Worm (Caenorhabditis elegans): ENCODE measurements around the gene T20D4.11.
"Not testable (repeated sequence)": the region's sequence is repeated elsewhere in the genome, so short reads cannot be mapped to it uniquely, and the experiment has no call there.

Gene T20D4.11

ce11 chrV:3398314-3398713, at the start of gene T20D4.11:
TSS of gene T20D4.11 (plus strand) at chrV:3398690.
- no peak for TF ChIP-seq unc-62 (GFP tag; optimal IDR thresholded peaks at IDR 0.05)

ce11 chrV:3349877-3350276, 48.6 kb upstream of the T20D4.11 start, which contains the start of gene C17B7.15:
TSS of gene C17B7.15 (plus strand) at chrV:3350177.
- no peak for TF ChIP-seq unc-62 (GFP tag; optimal IDR thresholded peaks at IDR 0.05)

ce11 chrV:3351266-3351665, 47.2 kb upstream of the T20D4.11 start, which contains the start of gene str-63:
TSS of gene str-63 (plus strand) at chrV:3351566.
- no peak for TF ChIP-seq unc-62 (GFP tag; optimal IDR thresholded peaks at IDR 0.05)

DNA sequence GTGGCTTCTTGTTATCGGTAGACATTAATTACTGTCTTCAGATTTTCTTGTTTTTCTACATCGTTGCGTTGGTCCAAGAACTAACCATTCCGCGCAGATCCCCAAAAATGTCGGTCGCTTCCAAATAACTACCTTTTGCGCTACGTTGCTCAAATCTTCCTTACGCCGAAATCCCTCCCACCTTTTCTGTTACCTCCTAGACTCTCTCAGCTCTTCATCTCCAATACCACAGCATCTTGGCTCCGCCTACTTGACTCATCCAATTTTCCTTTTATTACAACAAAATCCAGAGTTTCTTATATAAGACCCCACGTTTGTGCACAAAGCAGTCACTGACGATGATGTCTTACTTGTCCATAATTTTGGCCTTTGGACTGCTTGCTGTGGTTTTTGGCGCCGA, 45.6 kb upstream of the T20D4.11 start, which contains the start of gene C17B7.12:
Gene C17B7.12 (plus strand): TSS at position 301 of the 400 bp plus-strand sequence.
- no peak for TF ChIP-seq unc-62 (GFP tag; optimal IDR thresholded peaks at IDR 0.05)

DNA sequence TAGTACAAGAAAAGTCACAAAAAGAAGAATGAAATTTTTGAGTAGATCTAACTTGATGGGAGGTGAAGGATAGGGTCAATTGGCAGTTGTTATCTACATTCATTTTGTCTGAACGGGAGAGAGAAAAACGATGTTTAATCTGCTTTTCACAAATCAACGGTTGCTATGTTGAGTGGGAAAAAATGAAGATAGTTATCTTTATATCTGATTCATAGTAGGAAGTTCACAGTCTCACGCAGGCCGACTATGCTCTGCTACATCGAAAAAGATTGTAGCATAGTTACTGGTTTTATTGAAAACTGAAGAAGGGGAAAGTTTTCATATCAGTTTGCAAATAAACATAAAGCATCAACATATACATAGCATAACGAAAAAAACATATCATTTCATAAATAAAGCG, 42.9 kb upstream of the T20D4.11 start:
- no peak for TF ChIP-seq unc-62 (GFP tag; optimal IDR thresholded peaks at IDR 0.05)

DNA sequence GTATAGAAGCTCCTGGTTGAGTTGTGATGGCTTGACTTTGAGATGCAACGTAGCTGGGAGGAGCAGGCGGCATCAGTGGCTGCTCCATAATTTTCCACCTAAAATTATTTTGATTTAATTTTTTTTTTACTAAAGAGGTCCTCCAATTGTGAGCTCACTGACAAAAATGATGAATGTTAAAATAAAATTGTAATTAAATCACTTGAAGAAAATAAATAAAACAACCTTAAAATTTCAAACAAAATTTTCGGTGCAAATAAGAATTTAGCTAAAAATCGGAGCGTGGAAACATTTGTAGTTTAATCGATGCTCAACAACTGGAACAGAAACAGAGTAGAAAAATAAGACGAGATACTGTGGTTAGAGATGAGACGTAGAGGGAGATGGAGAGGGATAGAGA, 41.4 kb upstream of the T20D4.11 start, which contains the start of gene scrm-3:
Gene scrm-3 (minus strand): TSS at position 101 of the 400 bp plus-strand sequence.
- TF ChIP-seq unc-62 (GFP tag; optimal IDR thresholded peaks at IDR 0.05), result no peak

DNA sequence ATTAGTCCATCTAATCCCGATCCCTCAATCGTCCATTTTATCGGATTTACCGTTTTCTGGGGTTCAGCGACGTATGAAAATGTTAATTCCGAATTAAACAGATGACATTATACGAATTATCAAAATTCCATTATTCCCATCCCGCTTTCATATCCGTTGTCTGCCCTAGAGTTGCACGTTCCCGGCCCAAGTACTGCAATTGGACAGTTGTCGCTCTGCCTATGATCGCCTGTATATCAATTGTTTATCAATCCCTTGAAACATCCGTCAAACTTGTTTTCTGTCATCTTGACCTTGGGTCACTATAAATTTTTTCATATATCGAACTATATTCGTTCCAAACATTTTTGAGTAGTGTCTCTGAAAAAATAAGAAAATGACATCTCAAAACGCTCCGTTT, 40.2 kb upstream of the T20D4.11 start, which contains the start of gene C04E12.5:
Gene C04E12.5 (plus strand): TSS at position 301 of the 400 bp plus-strand sequence.
- TF ChIP-seq unc-62 (GFP tag; optimal IDR thresholded peaks at IDR 0.05), result no peak

DNA sequence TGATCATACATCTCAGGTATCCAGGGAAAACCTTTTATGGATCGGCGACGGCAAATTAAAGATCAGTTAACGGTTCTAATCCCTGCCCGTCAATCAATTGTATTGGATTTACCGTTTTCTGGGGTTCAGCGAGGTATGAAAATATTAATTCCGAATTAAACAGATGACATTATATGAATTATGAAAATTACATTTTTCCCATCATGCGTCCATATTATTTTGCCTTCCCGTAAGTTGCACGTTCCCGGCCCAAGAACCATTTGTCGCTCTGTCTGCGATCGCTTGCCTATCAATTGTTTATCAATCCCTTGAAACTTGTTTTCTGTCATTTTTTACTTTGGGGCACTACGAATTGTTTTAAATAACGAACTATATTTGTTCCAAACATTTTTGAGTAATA, 36.9 kb upstream of the T20D4.11 start:
- no peak for TF ChIP-seq unc-62 (GFP tag; optimal IDR thresholded peaks at IDR 0.05)

ce11 chrV:3362475-3362874, 36.0 kb upstream of the T20D4.11 start, which contains the start of gene C04E12.4:
TSS of gene C04E12.4 (plus strand) at chrV:3362775.
- no peak for TF ChIP-seq unc-62 (GFP tag; optimal IDR thresholded peaks at IDR 0.05)

ce11 chrV:3367773-3368172, 30.7 kb upstream of the T20D4.11 start, which contains the start of gene C04E12.2:
TSS of gene C04E12.2 (plus strand) at chrV:3368073.
- TF ChIP-seq unc-62 (GFP tag; optimal IDR thresholded peaks at IDR 0.05), result not testable (repeated sequence)

DNA sequence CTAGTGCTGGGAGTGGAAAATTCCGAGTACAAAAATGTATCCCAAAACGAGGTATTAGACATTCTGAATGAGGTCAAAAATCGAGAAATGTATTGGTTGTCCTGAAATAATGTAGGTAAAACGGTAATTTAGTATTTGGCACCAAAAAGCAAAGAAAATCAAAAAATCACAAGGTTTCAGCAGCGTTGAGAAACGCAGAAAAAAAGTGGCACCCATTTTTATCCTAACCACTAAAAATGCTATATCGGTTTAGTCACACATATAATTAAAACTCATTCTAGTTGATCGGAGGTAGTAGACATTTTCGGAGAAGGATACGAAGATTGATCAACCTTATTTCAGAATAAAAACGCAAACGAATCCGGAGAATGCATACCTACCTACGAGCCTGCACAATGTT, 25.8 kb upstream of the T20D4.11 start, which contains the start of gene srx-121:
Gene srx-121 (minus strand): TSS at position 101 of the 400 bp plus-strand sequence.
- TF ChIP-seq unc-62 (GFP tag; optimal IDR thresholded peaks at IDR 0.05), result no peak

DNA sequence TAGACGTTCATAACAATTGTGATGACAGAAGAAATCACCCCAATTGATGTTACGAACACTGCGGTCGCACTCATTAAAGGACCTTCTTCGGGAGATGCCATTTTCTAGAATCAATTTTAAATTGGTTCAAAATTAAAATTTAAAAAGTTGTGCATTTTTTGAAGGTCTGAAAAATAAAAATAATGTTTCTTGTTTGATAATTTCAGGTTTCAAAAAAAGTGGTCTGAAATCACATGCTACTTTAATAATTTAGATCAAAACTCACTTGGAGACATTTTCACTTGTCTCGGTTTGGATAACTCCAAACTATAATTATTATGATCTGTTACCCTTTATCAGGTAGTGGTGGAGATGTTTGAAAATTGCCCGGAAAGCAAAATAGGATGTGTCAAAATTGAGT, 21.5 kb upstream of the T20D4.11 start, which contains the start of gene srbc-2:
Gene srbc-2 (minus strand): TSS at position 101 of the 400 bp plus-strand sequence.
- TF ChIP-seq unc-62 (GFP tag; optimal IDR thresholded peaks at IDR 0.05), result no peak

ce11 chrV:3388299-3388698, 10.2 kb upstream of the T20D4.11 start:
- TF ChIP-seq unc-62 (GFP tag; optimal IDR thresholded peaks at IDR 0.05), result no peak

ce11 chrV:3391005-3391404, 7.5 kb upstream of the T20D4.11 start:
- no peak for TF ChIP-seq unc-62 (GFP tag; optimal IDR thresholded peaks at IDR 0.05)

DNA sequence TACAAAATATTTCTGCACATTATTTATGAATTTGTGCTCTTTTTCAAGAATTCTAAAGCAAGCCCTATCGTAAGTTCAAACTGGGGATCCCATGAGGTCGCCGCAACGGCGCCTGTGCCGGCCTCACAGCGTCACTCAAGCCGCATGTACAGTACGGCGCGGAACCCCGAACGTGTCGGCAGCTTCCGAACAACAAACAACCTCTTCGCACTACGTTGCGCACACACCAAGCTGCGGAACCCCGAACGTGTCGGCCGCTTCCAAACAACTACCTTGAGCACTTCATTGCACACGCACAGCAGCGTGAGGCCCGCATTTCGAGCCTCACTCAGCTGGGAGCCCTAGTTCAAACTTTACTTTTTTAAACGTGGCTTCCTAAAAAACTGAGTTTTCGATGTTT, 4.4 kb upstream of the T20D4.11 start:
- no peak for TF ChIP-seq unc-62 (GFP tag; optimal IDR thresholded peaks at IDR 0.05)

DNA sequence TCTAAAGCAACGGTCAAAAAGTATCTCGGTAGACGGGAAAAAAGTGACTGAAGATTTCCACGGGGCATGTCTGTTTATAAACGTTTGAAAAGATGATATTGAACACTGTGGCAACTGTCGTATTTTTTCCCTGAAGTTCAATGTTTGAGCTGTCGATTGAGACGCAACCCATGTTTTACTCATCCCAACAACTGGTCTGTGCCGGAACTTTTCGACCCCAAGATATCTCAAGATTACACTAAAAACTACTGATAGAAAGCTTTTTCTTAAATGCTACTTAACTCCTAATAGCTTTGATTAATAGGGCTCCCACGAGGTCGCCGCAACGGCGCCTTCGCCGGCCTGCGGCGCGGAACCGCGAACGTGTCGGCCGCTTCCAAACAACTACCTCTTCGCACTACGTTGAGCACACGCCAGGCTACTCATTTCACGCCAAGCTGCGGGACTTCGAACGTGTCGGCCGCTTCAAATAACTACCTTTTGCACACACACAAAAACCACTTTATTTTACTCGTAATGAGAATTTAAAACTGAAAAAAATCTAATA, 3.7 kb upstream of the T20D4.11 start, which contains the start of gene T20D4.15:
Gene T20D4.15 (minus strand): TSS at position 51 of the 547 bp plus-strand sequence.
- no peak for TF ChIP-seq unc-62 (GFP tag; optimal IDR thresholded peaks at IDR 0.05)

ce11 chrV:3396765-3397164, 1.7 kb upstream of the T20D4.11 start, which contains the start of gene T20D4.12:
TSS of gene T20D4.12 (plus strand) at chrV:3397065.
- not testable (repeated sequence) for TF ChIP-seq unc-62 (GFP tag; optimal IDR thresholded peaks at IDR 0.05)

All from whole organism, dauer.